Worm (Caenorhabditis elegans) whole organism, late embryonic: ENCODE results near the gene Y59E1A.4.

Source experiments
- ceh-30 ChIP-seq: fragments of 150-350 bp; optimal IDR thresholded peaks from 2 replicates; lab custom pipeline; 2014; ENCODE audit warnings: missing biosample characterization, missing genetic modification characterization
- ceh-6 ChIP-seq: fragments of 200-800 bp; sonication (Bioruptor generic); optimal IDR thresholded peaks from 2 replicates; lab custom pipeline; 2018; ENCODE audit warnings: mild to moderate bottlenecking, missing genetic modification characterization, missing compliant biosample characterization
- dve-1 ChIP-seq: sonication (generic microtip); optimal IDR thresholded peaks from 2 replicates; lab custom pipeline; 2017; ENCODE audit warnings: antibody characterized with exemption, mild to moderate bottlenecking, missing genetic modification characterization, missing compliant biosample characterization
- eyg-1 ChIP-seq: sonication (generic microtip); optimal IDR thresholded peaks from 2 replicates; lab custom pipeline; 2016; ENCODE audit warnings: missing genotype, missing genetic modification characterization, missing compliant biosample characterization
- sox-4 ChIP-seq: sonication (generic microtip); optimal IDR thresholded peaks from 2 replicates; lab custom pipeline; 2017; ENCODE audit warnings: mild to moderate bottlenecking, missing genetic modification characterization, inconsistent platforms, missing compliant biosample characterization
- syd-9 ChIP-seq: sonication (generic microtip); optimal IDR thresholded peaks from 2 replicates; lab custom pipeline; 2016; ENCODE audit warnings: mild to moderate bottlenecking, missing genetic modification characterization, moderate library complexity, missing compliant biosample characterization
- unc-3 ChIP-seq, 2 experiments: fragments of 200-800 bp in 1 of 2; sonication (Bioruptor generic) in 1 of 2; sonication (generic microtip) in 1 of 2; conservative IDR thresholded peaks in 1 of 2; optimal IDR thresholded peaks in 1 of 2; 2 replicates each; pipeline versions ENCODE4 v1.3.6 to Lab custom; 2016 to 2022; ENCODE audit warnings: missing compliant biosample characterization in 2 of 2, missing genetic modification characterization in 2 of 2, missing genetic modification reagents in 1 of 2
- zip-5 ChIP-seq: sonication (generic microtip); optimal IDR thresholded peaks from 2 replicates; lab custom pipeline; 2016; ENCODE audit warnings: missing genetic modification characterization, missing compliant biosample characterization

The Y59E1A.4 gene

ce11 chrX:1890817-1891216 lies 49.0 kb downstream of the Y59E1A.4 start:
- TF ChIP-seq ceh-30 (no peak), ceh-6 (no peak), syd-9 (tag; lab: Kevin White, UChicago) (no peak), zip-5 (tag; lab: Kevin White, UChicago) (no peak), eyg-1 (tag; lab: Kevin White, UChicago) (no peak), sox-4 (tag; lab: Kevin White, UChicago) (no peak), unc-3 (GFP tag; conservative IDR thresholded peaks at IDR 0.05; lab: Robert Waterston, UW) (no peak), unc-3 (tag; optimal IDR thresholded peaks at IDR 0.05; lab: Kevin White, UChicago) (no peak), dve-1 (tag; lab: Kevin White, UChicago) (no peak)
